Worm (Caenorhabditis elegans): Measurements from ENCODE around the gene F36G9.15.

DNA sequence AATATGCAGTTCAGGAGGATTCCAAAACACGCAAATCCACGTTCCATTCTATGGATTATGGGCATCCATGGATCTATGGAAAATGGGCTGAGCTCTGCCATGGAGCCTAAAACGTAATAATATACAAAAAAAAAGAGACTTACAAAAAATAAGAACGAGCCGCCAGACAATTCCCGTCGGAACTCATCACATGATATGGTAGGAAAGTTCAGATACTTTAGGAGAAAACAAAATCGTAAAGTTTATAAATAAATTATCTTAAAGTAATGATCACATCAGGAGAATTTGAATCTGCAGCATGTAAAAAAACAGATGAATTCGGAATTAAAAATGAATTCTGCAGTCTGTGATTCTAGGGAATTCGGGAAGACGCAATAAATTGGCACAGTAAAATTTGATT is 27.7 kb upstream of the F36G9.15 start, which contains the start of gene str-232:
- TF ChIP-seq fos-1 (tag; optimal IDR thresholded peaks at IDR 0.05) (no peak), nhr-77 (tag; optimal IDR thresholded peaks at IDR 0.05) (no peak), ztf-11 (tag; optimal IDR thresholded peaks at IDR 0.05) (no peak), lin-13 (GFP tag; optimal IDR thresholded peaks at IDR 0.05) (no peak), unc-86 (tag; optimal IDR thresholded peaks at IDR 0.05) (no peak), lin-39 (tag; optimal IDR thresholded peaks at IDR 0.05) (no peak), nhr-237 (tag; optimal IDR thresholded peaks at IDR 0.05) (no peak), aly-2 (tag; optimal IDR thresholded peaks at IDR 0.05) (no peak), zip-4 (GFP tag; optimal IDR thresholded peaks at IDR 0.05) (no peak), alr-1 (tag; optimal IDR thresholded peaks at IDR 0.05; ENCODE audit: borderline replicate concordance) (no peak), unc-130 (tag; optimal IDR thresholded peaks at IDR 0.05) (no peak), mdl-1 (tag; optimal IDR thresholded peaks at IDR 0.05) (no peak), C34B4.2 (tag; optimal IDR thresholded peaks at IDR 0.05) (no peak)
